Fruit fly (Drosophila melanogaster) whole organism, prepupa: ENCODE results near the gene bdl.

Experiments used
- CG10631 ChIP-seq: fragments of 200-800 bp; sonication (Bioruptor generic); optimal IDR thresholded peaks from 2 replicates; lab custom pipeline; 2016; ENCODE audit warnings: missing biosample characterization, missing genetic modification characterization
- CG11762 ChIP-seq: fragments of 200-800 bp; sonication (Bioruptor generic); optimal IDR thresholded peaks from 3 replicates; lab custom pipeline; 2016; ENCODE audit warnings: missing biosample characterization, missing genetic modification characterization; ENCODE audit not compliant: insufficient read depth
- CG11902 ChIP-seq: fragments of 200-800 bp; sonication (Bioruptor generic); optimal IDR thresholded peaks from 3 replicates; lab custom pipeline; 2016; ENCODE audit warnings: missing biosample characterization, missing genetic modification characterization
- CG15336 ChIP-seq: fragments of 200-800 bp; sonication (Bioruptor generic); IDR thresholded peaks from 2 replicates; pipeline ENCODE4 v1.3.6; 2022; ENCODE audit warnings: missing biosample characterization, missing genetic modification characterization
- CG1621 ChIP-seq: fragments of 200-800 bp; sonication (Bioruptor generic); optimal IDR thresholded peaks from 3 replicates; lab custom pipeline; 2018; ENCODE audit warnings: missing biosample characterization, mild to moderate bottlenecking, missing genetic modification characterization
- CG32006 ChIP-seq: fragments of 200-800 bp; sonication (Bioruptor generic); optimal IDR thresholded peaks from 3 replicates; lab custom pipeline; 2017; ENCODE audit warnings: missing biosample characterization, mild to moderate bottlenecking, missing genetic modification characterization
- CG34406 ChIP-seq: fragments of 200-800 bp; sonication (Bioruptor generic); optimal IDR thresholded peaks from 3 replicates; lab custom pipeline; 2016; ENCODE audit warnings: missing biosample characterization, missing genetic modification characterization
- CG6163 ChIP-seq: fragments of 200-800 bp; sonication (Bioruptor generic); IDR thresholded peaks from 3 replicates; pipeline ENCODE4 v1.3.6; 2022; ENCODE audit warnings: missing biosample characterization, missing genetic modification characterization
- CG6276 ChIP-seq: fragments of 200-800 bp; sonication (Bioruptor generic); optimal IDR thresholded peaks from 2 replicates; lab custom pipeline; 2017; ENCODE audit warnings: missing biosample characterization, mild to moderate bottlenecking, missing genetic modification characterization
- CG6792 ChIP-seq: fragments of 200-800 bp; sonication (Bioruptor generic); optimal IDR thresholded peaks from 3 replicates; lab custom pipeline; 2016; ENCODE audit warnings: missing biosample characterization, missing genetic modification characterization
- CG6808 ChIP-seq: fragments of 200-800 bp; sonication (Bioruptor generic); optimal IDR thresholded peaks from 3 replicates; lab custom pipeline; 2017; ENCODE audit warnings: missing biosample characterization, missing genetic modification characterization, mild to moderate bottlenecking, moderate library complexity, missing genetic modification reagents
- CG6854 ChIP-seq: fragments of 200-800 bp; sonication (Bioruptor generic); optimal IDR thresholded peaks from 2 replicates; lab custom pipeline; 2017; ENCODE audit warnings: missing biosample characterization, mild to moderate bottlenecking, missing genetic modification characterization
- CG7368 ChIP-seq: fragments of 200-800 bp; sonication (Bioruptor generic); optimal IDR thresholded peaks from 3 replicates; lab custom pipeline; 2016; ENCODE audit warnings: missing biosample characterization, missing genetic modification characterization
- CG8319 ChIP-seq: fragments of 200-800 bp; sonication (Bioruptor generic); optimal IDR thresholded peaks from 3 replicates; lab custom pipeline; 2016; ENCODE audit warnings: missing biosample characterization, missing genetic modification characterization
- CG9139 ChIP-seq: fragments of 200-800 bp; sonication (Bioruptor generic); optimal IDR thresholded peaks from 3 replicates; lab custom pipeline; 2017; ENCODE audit warnings: missing biosample characterization, mild to moderate bottlenecking, missing genetic modification characterization
- Eip75B ChIP-seq: fragments of 200-800 bp; sonication (Bioruptor generic); optimal IDR thresholded peaks from 3 replicates; lab custom pipeline; 2016; ENCODE audit warnings: missing biosample characterization, missing genetic modification characterization
- Eip78C ChIP-seq: fragments of 200-800 bp; sonication (Bioruptor generic); peaks from one replicate; lab custom pipeline; 2016; ENCODE audit warnings: missing biosample characterization, missing genetic modification characterization
- Eip93F ChIP-seq: fragments of 200-800 bp; sonication (Bioruptor generic); optimal IDR thresholded peaks from 2 replicates; lab custom pipeline; 2016; ENCODE audit warnings: missing biosample characterization, mild to moderate bottlenecking, missing genetic modification characterization
- Ets21C ChIP-seq: fragments of 200-800 bp; sonication (Bioruptor generic); optimal IDR thresholded peaks from 3 replicates; lab custom pipeline; 2016; ENCODE audit warnings: missing biosample characterization, missing genetic modification characterization
- Ets96B ChIP-seq: fragments of 200-800 bp; optimal IDR thresholded peaks from 2 replicates; lab custom pipeline; 2019; ENCODE audit warnings: missing biosample characterization, mild to moderate bottlenecking, missing genetic modification characterization, moderate library complexity
- Hr38 ChIP-seq: sonication (Bioruptor generic); optimal IDR thresholded peaks from 2 replicates; lab custom pipeline; 2016; ENCODE audit warnings: missing biosample characterization, missing genetic modification characterization
- Lpt ChIP-seq: fragments of 200-800 bp; sonication (Bioruptor generic); optimal IDR thresholded peaks from 3 replicates; lab custom pipeline; 2016; ENCODE audit warnings: missing biosample characterization, missing genetic modification characterization
- Met ChIP-seq: fragments of 200-800 bp; sonication (Bioruptor generic); optimal IDR thresholded peaks from 3 replicates; lab custom pipeline; 2016; ENCODE audit warnings: missing biosample characterization, missing genetic modification characterization
- OdsH ChIP-seq: fragments of 200-800 bp; sonication (Bioruptor generic); optimal IDR thresholded peaks from 3 replicates; lab custom pipeline; 2016; ENCODE audit warnings: missing biosample characterization, missing genetic modification characterization
- Sox102F ChIP-seq: fragments of 200-800 bp; sonication (Bioruptor generic); optimal IDR thresholded peaks from 2 replicates; lab custom pipeline; 2016; ENCODE audit warnings: missing biosample characterization, mild to moderate bottlenecking, missing genetic modification characterization
- Sox15 ChIP-seq: fragments of 200-800 bp; sonication (Bioruptor generic); optimal IDR thresholded peaks from 3 replicates; lab custom pipeline; 2016; ENCODE audit warnings: missing biosample characterization, missing genetic modification characterization
- achi ChIP-seq: fragments of 200-800 bp; sonication (Bioruptor generic); optimal IDR thresholded peaks from 3 replicates; lab custom pipeline; 2016; ENCODE audit warnings: missing biosample characterization, missing genetic modification characterization
- acj6 ChIP-seq: fragments of 200-800 bp; sonication (Bioruptor generic); optimal IDR thresholded peaks from 3 replicates; lab custom pipeline; 2016; ENCODE audit warnings: missing biosample characterization, missing genetic modification characterization
- cyc ChIP-seq: fragments of 200-800 bp; sonication (Bioruptor generic); optimal IDR thresholded peaks from 3 replicates; lab custom pipeline; 2016; ENCODE audit warnings: missing biosample characterization, missing genetic modification characterization
- dsx ChIP-seq: fragments of 200-800 bp; optimal IDR thresholded peaks from 3 replicates; lab custom pipeline; 2019; ENCODE audit warnings: missing biosample characterization, mild to moderate bottlenecking, missing genetic modification characterization, moderate library complexity; ENCODE audit not compliant: poor library complexity, severe bottlenecking
- eg ChIP-seq: fragments of 200-800 bp; sonication (Bioruptor generic); IDR thresholded peaks from 3 replicates; pipeline ENCODE4 v1.3.6; 2022; ENCODE audit warnings: missing biosample characterization, missing genetic modification characterization
- esn ChIP-seq: fragments of 200-800 bp; sonication (Bioruptor generic); optimal IDR thresholded peaks from 2 replicates; lab custom pipeline; 2016; ENCODE audit warnings: missing biosample characterization, mild to moderate bottlenecking, missing genetic modification characterization, moderate library complexity
- fd59A ChIP-seq: fragments of 200-800 bp; sonication (Bioruptor generic); optimal IDR thresholded peaks from 2 replicates; lab custom pipeline; 2017; ENCODE audit warnings: missing biosample characterization, mild to moderate bottlenecking, missing genetic modification characterization, missing genetic modification reagents
- fkh ChIP-seq: fragments of 200-800 bp; sonication (Bioruptor generic); optimal IDR thresholded peaks from 3 replicates; lab custom pipeline; 2017; ENCODE audit warnings: missing biosample characterization, mild to moderate bottlenecking, missing genetic modification characterization, moderate library complexity
- lz ChIP-seq: fragments of 200-800 bp; sonication (Bioruptor generic); optimal IDR thresholded peaks from 3 replicates; lab custom pipeline; 2016; ENCODE audit warnings: missing biosample characterization, missing genetic modification characterization
- pdm3 ChIP-seq: fragments of 200-800 bp; sonication (Bioruptor generic); optimal IDR thresholded peaks from 3 replicates; lab custom pipeline; 2016; ENCODE audit warnings: missing biosample characterization, missing genetic modification characterization
- ss ChIP-seq, 2 experiments: fragments of 200-800 bp; sonication (Bioruptor generic); optimal IDR thresholded peaks; 2 replicates in 1 of 2; 3 replicates in 1 of 2; lab custom pipeline; 2017 to 2018; ENCODE audit warnings: mild to moderate bottlenecking in 2 of 2, missing biosample characterization in 2 of 2, missing genetic modification characterization in 2 of 2, moderate library complexity in 1 of 2
- topi ChIP-seq: fragments of 200-800 bp; sonication (Bioruptor generic); optimal IDR thresholded peaks from 3 replicates; lab custom pipeline; 2016; ENCODE audit warnings: missing biosample characterization, missing genetic modification characterization
- vri ChIP-seq: fragments of 200-800 bp; sonication (Bioruptor generic); optimal IDR thresholded peaks from 3 replicates; lab custom pipeline; 2016; ENCODE audit warnings: missing biosample characterization, mild to moderate bottlenecking, missing genetic modification characterization

The bdl gene

dm6 chr2L:4339780-4340694 lies 15.7 kb downstream of the bdl start:
- no peak for TF ChIP-seq CG7368 (GFP tag; lab: Kevin White, UChicago)
- no peak for TF ChIP-seq Eip93F (GFP tag; lab: Kevin White, UChicago)
- no peak for TF ChIP-seq CG11762 (GFP tag; lab: Kevin White, UChicago)
- TF ChIP-seq acj6 (GFP tag; lab: Kevin White, UChicago): no peak
- TF ChIP-seq CG10631 (GFP tag; lab: Kevin White, UChicago): no peak
- TF ChIP-seq OdsH (GFP tag; lab: Kevin White, UChicago): no peak
- no peak for TF ChIP-seq cyc (GFP tag; lab: Kevin White, UChicago)
- TF ChIP-seq Sox102F (GFP tag; lab: Kevin White, UChicago): no peak
- TF ChIP-seq dsx (GFP tag; lab: Kevin White, UChicago): peak; percentile 7
- no peak for TF ChIP-seq topi (GFP tag; lab: Kevin White, UChicago)
- TF ChIP-seq Ets96B (tag; lab: Kevin White, UChicago): no peak
- TF ChIP-seq vri (GFP tag; lab: Kevin White, UChicago): no peak
- no peak for TF ChIP-seq CG6808 (GFP tag; lab: Kevin White, UChicago)
- no peak for TF ChIP-seq CG11902 (GFP tag; lab: Kevin White, UChicago)
- TF ChIP-seq CG6163 (GFP tag; lab: Robert Waterston, UW): no peak
- TF ChIP-seq Ets21C: no peak
- TF ChIP-seq Lpt (GFP tag; lab: Kevin White, UChicago): peak; percentile 30
- TF ChIP-seq fd59A (GFP tag; lab: Kevin White, UChicago): no peak
- TF ChIP-seq CG34406: no peak
- no peak for TF ChIP-seq Sox15 (GFP tag; lab: Kevin White, UChicago)
- no peak for TF ChIP-seq Eip75B (GFP tag; lab: Kevin White, UChicago)
- TF ChIP-seq CG6276: no peak
- TF ChIP-seq CG6792 (GFP tag; lab: Kevin White, UChicago): no peak
- TF ChIP-seq Eip78C: peak; percentile 68
- no peak for TF ChIP-seq CG1621
- TF ChIP-seq Met: no peak
- TF ChIP-seq fkh (GFP tag; lab: Kevin White, UChicago): no peak
- TF ChIP-seq CG9139 (GFP tag; lab: Kevin White, UChicago): no peak
- no peak for TF ChIP-seq lz (GFP tag; lab: Kevin White, UChicago)
- no peak for TF ChIP-seq CG6854 (GFP tag; lab: Kevin White, UChicago)
- 0 out of 3 replicates have a peak, but pooled peaks have one; percentile 23 for TF ChIP-seq eg (GFP tag; lab: Robert Waterston, UW)
- peak; percentile 10; the same call in 1 of the 2 replicates for TF ChIP-seq CG15336 (GFP tag; lab: Robert Waterston, UW)
- TF ChIP-seq CG32006 (GFP tag; lab: Kevin White, UChicago): no peak
- no peak for TF ChIP-seq pdm3 (GFP tag; lab: Kevin White, UChicago)
- TF ChIP-seq achi (GFP tag; lab: Kevin White, UChicago): no peak
- TF ChIP-seq Hr38 (GFP tag; lab: Kevin White, UChicago): no peak
- no peak for TF ChIP-seq CG8319 (GFP tag; lab: Kevin White, UChicago)
- TF ChIP-seq ss (GFP tag; optimal IDR thresholded peaks at IDR 0.05; lab: Kevin White, UChicago): peak in 1 of 2 experiments; percentile 48

- TF ChIP-seq esn (GFP tag; lab: Kevin White, UChicago) (peak; percentile 22), CG1621 (no peak), Eip78C (peak; percentile 48), CG10631 (GFP tag; lab: Kevin White, UChicago) (no peak), CG9139 (GFP tag; lab: Kevin White, UChicago) (no peak), OdsH (GFP tag; lab: Kevin White, UChicago) (no peak)
These were observed 21.3 kb downstream of the bdl start for dm6 chr2L:4345569-4346131.
